Worm (Caenorhabditis elegans): ENCODE data around the gene Y50E8A.12.

ce11 chrV:14824124-14824523 lies 40.1 kb upstream of the Y50E8A.12 start, which contains the start of gene W06A7.4:
- TF ChIP-seq flt-1 (GFP tag; IDR thresholded peaks at IDR 0.05): no peak
- TF ChIP-seq T22C8.4 (GFP tag; IDR thresholded peaks at IDR 0.05): no peak
- TF ChIP-seq ref-1 (GFP tag; conservative IDR thresholded peaks at IDR 0.05): no peak
- TF ChIP-seq ztf-23 (GFP tag; IDR thresholded peaks at IDR 0.05): no peak
- no peak for TF ChIP-seq klf-2 (GFP tag; conservative IDR thresholded peaks at IDR 0.05)
- TF ChIP-seq ztf-29 (GFP tag; IDR thresholded peaks at IDR 0.05): no peak

Measured in whole organism, midembryonic.